ENCODE assay signal across 3 worm cellular contexts in genomic region chrX:13543350-13543749, ce11.
A peak's percentile ranks its signal among the peaks of the same experiment; 100 is the strongest.
TF ChIP-seq lines count a peak whose summit lies in the region.

No protein-coding gene starts in this region.

TF ChIP-seq in whole organism, L3 larva, 47 proteins besides CTCF, POLR2A, EP300 and RAD21:
- TF ChIP-seq ama-1 (optimal IDR thresholded peaks at IDR 0.05; lab: Kevin White, UChicago) (peak; percentile 51), unc-39 (tag; optimal IDR thresholded peaks at IDR 0.05; lab: Kevin White, UChicago) (no peak), egl-27 (tag; optimal IDR thresholded peaks at IDR 0.05; lab: Kevin White, UChicago) (no peak), sea-2 (GFP tag; optimal IDR thresholded peaks at IDR 0.05; lab: Kevin White, UChicago) (no peak), jun-1 (tag; optimal IDR thresholded peaks at IDR 0.05; lab: Kevin White, UChicago) (no peak), nhr-237 (tag; optimal IDR thresholded peaks at IDR 0.05; lab: Kevin White, UChicago) (no peak), ceh-9 (tag; optimal IDR thresholded peaks at IDR 0.05; lab: Kevin White, UChicago) (no peak)

TF ChIP-seq in whole organism, L4 larva, 104 proteins besides CTCF, POLR2A, EP300 and RAD21:
- TF ChIP-seq ama-1 (optimal IDR thresholded peaks at IDR 0.05; lab: Kevin White, UChicago) = peak; percentile 95
- TF ChIP-seq arid-1 (GFP tag; conservative IDR thresholded peaks at IDR 0.05; lab: Robert Waterston, UW) = no peak
- peak; percentile 9 for TF ChIP-seq hlh-30 (tag; optimal IDR thresholded peaks at IDR 0.05; lab: Kevin White, UChicago; ENCODE audit: insufficient read depth)
- TF ChIP-seq fos-1 (tag; optimal IDR thresholded peaks at IDR 0.05; lab: Kevin White, UChicago) = no peak
TF ChIP-seq in whole organism, L4 larva: peak in this region for 2.

TF ChIP-seq in whole organism, young adult, 124 proteins besides CTCF, POLR2A, EP300 and RAD21:
- TF ChIP-seq ama-1 (optimal IDR thresholded peaks at IDR 0.05; lab: Kevin White, UChicago) (peak; percentile 83), ama-1 (GFP tag; optimal IDR thresholded peaks at IDR 0.05; lab: Kevin White, UChicago) (no peak), nfyb-1 (GFP tag; IDR thresholded peaks at IDR 0.05; lab: Robert Waterston, UW) (no peak), fkh-3 (tag; optimal IDR thresholded peaks at IDR 0.05; lab: Kevin White, UChicago) (peak; percentile 4)
